Fruit fly (Drosophila melanogaster): ENCODE measurements around the gene Pkc98E.

Pkc98E gene

dm6 chr3R:29055710-29056109 lies 16.8 kb downstream of the Pkc98E start, which contains the start of gene Sirt7 (continued):
- TF ChIP-seq spab (GFP tag; optimal IDR thresholded peaks at IDR 0.05) (peak; percentile 60), ss (GFP tag; optimal IDR thresholded peaks at IDR 0.05) (peak in 1 of 2 experiments; percentile 76), CG31627 (GFP tag; optimal IDR thresholded peaks at IDR 0.05) (no peak), CG32006 (GFP tag; optimal IDR thresholded peaks at IDR 0.05) (no peak), CG6276 (GFP tag; optimal IDR thresholded peaks at IDR 0.05) (no peak), dsx (GFP tag; optimal IDR thresholded peaks at IDR 0.05; ENCODE audit: poor library complexity, severe bottlenecking) (peak; percentile 74)

dm6 chr3R:29059385-29059784 lies 20.4 kb downstream of the Pkc98E start:
- no peak for TF ChIP-seq CG6808 (GFP tag; optimal IDR thresholded peaks at IDR 0.05)
- TF ChIP-seq Lpt (GFP tag; optimal IDR thresholded peaks at IDR 0.05) = no peak
- TF ChIP-seq CG10631 (GFP tag; optimal IDR thresholded peaks at IDR 0.05) = no peak
- no peak for TF ChIP-seq esn (GFP tag; optimal IDR thresholded peaks at IDR 0.05)
- TF ChIP-seq CG16779 (tag; optimal IDR thresholded peaks at IDR 0.05) = no peak

dm6 chr3R:29062717-29063206 lies 23.8 kb downstream of the Pkc98E start, which contains the start of the genes Cul5 and Bicra:
Gene Cul5 (minus strand): TSS chr3R:29062975.
Gene Bicra (plus strand): TSS chr3R:29063040.
- TF ChIP-seq Eip93F (GFP tag; optimal IDR thresholded peaks at IDR 0.05) = no peak
- TF ChIP-seq CG6163 (GFP tag; IDR thresholded peaks at IDR 0.05) = no peak
- TF ChIP-seq CG15336 (GFP tag; IDR thresholded peaks at IDR 0.05) = no peak
- TF ChIP-seq net (GFP tag; optimal IDR thresholded peaks at IDR 0.05) = no peak
- no peak for TF ChIP-seq CG8632 (GFP tag; optimal IDR thresholded peaks at IDR 0.05)
- TF ChIP-seq CG6808 (GFP tag; optimal IDR thresholded peaks at IDR 0.05) = no peak
- peak; percentile 14 for TF ChIP-seq topi (GFP tag; optimal IDR thresholded peaks at IDR 0.05)
- TF ChIP-seq lz (GFP tag; optimal IDR thresholded peaks at IDR 0.05) = no peak
- TF ChIP-seq CG11902 (GFP tag; optimal IDR thresholded peaks at IDR 0.05) = no peak
- TF ChIP-seq dac (GFP tag; optimal IDR thresholded peaks at IDR 0.05) = peak; percentile 27
- no peak for TF ChIP-seq CG34406 (GFP tag; optimal IDR thresholded peaks at IDR 0.05)
- TF ChIP-seq ss (GFP tag; optimal IDR thresholded peaks at IDR 0.05) = peak; percentile 39 to 54
- no peak for TF ChIP-seq CG10631 (GFP tag; optimal IDR thresholded peaks at IDR 0.05)
- TF ChIP-seq pdm3 (GFP tag; optimal IDR thresholded peaks at IDR 0.05) = no peak
- TF ChIP-seq spab (GFP tag; optimal IDR thresholded peaks at IDR 0.05) = no peak
- peak; percentile 12 for TF ChIP-seq CG6854 (GFP tag; optimal IDR thresholded peaks at IDR 0.05)
- TF ChIP-seq eg (GFP tag; IDR thresholded peaks at IDR 0.05) = no peak
- no peak for TF ChIP-seq Hr4 (GFP tag; optimal IDR thresholded peaks at IDR 0.05)
- TF ChIP-seq vri (GFP tag; optimal IDR thresholded peaks at IDR 0.05) = peak; percentile 45
- TF ChIP-seq fkh (GFP tag; optimal IDR thresholded peaks at IDR 0.05) = peak; percentile 43
- TF ChIP-seq CG10669 (GFP tag; optimal IDR thresholded peaks at IDR 0.05) = no peak
- TF ChIP-seq Eip75B (GFP tag; optimal IDR thresholded peaks at IDR 0.05) = no peak
- no peak for TF ChIP-seq CG6276 (GFP tag; optimal IDR thresholded peaks at IDR 0.05)
- no peak for TF ChIP-seq acj6 (GFP tag; optimal IDR thresholded peaks at IDR 0.05)
- no peak for TF ChIP-seq CG1621 (tag; optimal IDR thresholded peaks at IDR 0.05)
- TF ChIP-seq Lpt (GFP tag; optimal IDR thresholded peaks at IDR 0.05) = no peak
- TF ChIP-seq Smox (GFP tag; optimal IDR thresholded peaks at IDR 0.05) = no peak
- peak; percentile 61 for TF ChIP-seq Sox14 (GFP tag; optimal IDR thresholded peaks at IDR 0.05)
- no peak; the same call in 1 of the 2 replicates for TF ChIP-seq CG11294 (GFP tag; IDR thresholded peaks at IDR 0.05)
- no peak for TF ChIP-seq CG3032 (tag; optimal IDR thresholded peaks at IDR 0.05)
- TF ChIP-seq CG3919 (GFP tag; optimal IDR thresholded peaks at IDR 0.05) = no peak
- no peak for TF ChIP-seq Ets96B (tag; optimal IDR thresholded peaks at IDR 0.05)
- TF ChIP-seq CG9139 (GFP tag; optimal IDR thresholded peaks at IDR 0.05) = peak; percentile 53
- TF ChIP-seq Gug (GFP tag; IDR thresholded peaks at IDR 0.05) = no peak
- TF ChIP-seq achi (GFP tag; optimal IDR thresholded peaks at IDR 0.05) = no peak
- no peak for TF ChIP-seq Sox15 (GFP tag; optimal IDR thresholded peaks at IDR 0.05)
- no peak for TF ChIP-seq CG8319 (GFP tag; optimal IDR thresholded peaks at IDR 0.05)
- TF ChIP-seq Met (GFP tag; optimal IDR thresholded peaks at IDR 0.05) = no peak
- TF ChIP-seq fd59A (GFP tag; optimal IDR thresholded peaks at IDR 0.05) = no peak
- no peak for TF ChIP-seq Eip78C (GFP tag)
- no peak for TF ChIP-seq fd85E (GFP tag; optimal IDR thresholded peaks at IDR 0.05)
- TF ChIP-seq svp (GFP tag) = peak; percentile 86
- TF ChIP-seq CG8119 (GFP tag; IDR thresholded peaks at IDR 0.05) = no peak
- no peak for TF ChIP-seq CG31627 (GFP tag; optimal IDR thresholded peaks at IDR 0.05)
